Fruit fly (Drosophila melanogaster) whole organism, adult: ENCODE data around the gene CG4036.

Experiments used
- CG11617 ChIP-seq: fragments of 200-800 bp; sonication (Bioruptor generic); optimal IDR thresholded peaks from 2 replicates; lab custom pipeline; 2017; ENCODE audit warnings: mild to moderate bottlenecking, missing biosample characterization, missing genetic modification reagents, missing genetic modification characterization
- CG12768 ChIP-seq: fragments of 200-800 bp; sonication (Bioruptor generic); optimal IDR thresholded peaks from 2 replicates; lab custom pipeline; 2017; ENCODE audit warnings: missing biosample characterization, missing genetic modification characterization, mild to moderate bottlenecking, moderate library complexity, missing genetic modification reagents
- CG14711 ChIP-seq: fragments of 200-800 bp; sonication (Bioruptor generic); optimal IDR thresholded peaks from 2 replicates; lab custom pipeline; 2018; ENCODE audit warnings: missing biosample characterization, mild to moderate bottlenecking, missing genetic modification characterization, moderate library complexity
- CG1620 ChIP-seq: fragments of 200-800 bp; sonication (Bioruptor generic); optimal IDR thresholded peaks from 2 replicates; lab custom pipeline; 2016; ENCODE audit warnings: missing biosample characterization, missing genetic modification characterization
- CG33017 ChIP-seq: fragments of 200-800 bp; sonication (Bioruptor generic); optimal IDR thresholded peaks from 2 replicates; lab custom pipeline; 2018; ENCODE audit warnings: missing biosample characterization, mild to moderate bottlenecking, missing genetic modification characterization, moderate library complexity
- CG5204 ChIP-seq: fragments of 200-800 bp; sonication (Bioruptor generic); optimal IDR thresholded peaks from 2 replicates; lab custom pipeline; 2016; ENCODE audit warnings: missing biosample characterization, missing genetic modification characterization
- CG7045 ChIP-seq: fragments of 200-800 bp; sonication (Bioruptor generic); optimal IDR thresholded peaks from 2 replicates; lab custom pipeline; 2017; ENCODE audit warnings: missing biosample characterization, mild to moderate bottlenecking, missing genetic modification characterization
- CG7101 ChIP-seq: fragments of 200-800 bp; sonication (Bioruptor generic); optimal IDR thresholded peaks from 2 replicates; lab custom pipeline; 2018; ENCODE audit warnings: missing biosample characterization, mild to moderate bottlenecking, missing genetic modification characterization, moderate library complexity
- Clk ChIP-seq: fragments of 200-800 bp; sonication (Bioruptor generic); optimal IDR thresholded peaks from 2 replicates; lab custom pipeline; 2017; ENCODE audit warnings: missing biosample characterization, missing genetic modification characterization
- Crg-1 ChIP-seq: fragments of 200-800 bp; sonication (Bioruptor generic); optimal IDR thresholded peaks from 2 replicates; lab custom pipeline; 2016; ENCODE audit warnings: missing biosample characterization, missing genetic modification characterization
- Hr96 ChIP-seq: fragments of 200-800 bp; sonication (Bioruptor generic); optimal IDR thresholded peaks from 2 replicates; lab custom pipeline; 2016; ENCODE audit warnings: missing biosample characterization, missing genetic modification characterization
- Mnt ChIP-seq: fragments of 200-800 bp; sonication (Bioruptor generic); optimal IDR thresholded peaks from 2 replicates; lab custom pipeline; 2016; ENCODE audit warnings: missing biosample characterization, mild to moderate bottlenecking, missing genetic modification characterization
- bab1 ChIP-seq: fragments of 200-800 bp; sonication (Bioruptor generic); optimal IDR thresholded peaks from 3 replicates; lab custom pipeline; 2019; ENCODE audit warnings: missing biosample characterization, mild to moderate bottlenecking, missing genetic modification characterization, moderate library complexity
- cic ChIP-seq: fragments of 200-800 bp; sonication (Bioruptor generic); optimal IDR thresholded peaks from 2 replicates; lab custom pipeline; 2017; ENCODE audit warnings: missing biosample characterization, mild to moderate bottlenecking, missing genetic modification characterization, moderate library complexity
- cnc ChIP-seq, 2 experiments: fragments of >200 bp; optimal IDR thresholded peaks; 2 replicates each; lab custom pipeline; 2017
- kay ChIP-seq: fragments of 200-800 bp; sonication (Bioruptor generic); peaks from one replicate; lab custom pipeline; 2016; ENCODE audit warnings: missing biosample characterization, missing genetic modification characterization, borderline replicate concordance
- ovo ChIP-seq: fragments of 200-800 bp; sonication (Bioruptor generic); optimal IDR thresholded peaks from 2 replicates; lab custom pipeline; 2016; ENCODE audit warnings: missing biosample characterization, missing genetic modification characterization
- pad ChIP-seq: fragments of 200-800 bp; sonication (Bioruptor generic); optimal IDR thresholded peaks from 3 replicates; lab custom pipeline; 2017; ENCODE audit warnings: missing biosample characterization, missing genetic modification characterization, mild to moderate bottlenecking, moderate library complexity, missing genetic modification reagents
- tj ChIP-seq: fragments of 200-800 bp; sonication (Bioruptor generic); optimal IDR thresholded peaks from 3 replicates; lab custom pipeline; 2017; ENCODE audit warnings: missing biosample characterization, mild to moderate bottlenecking, missing genetic modification characterization, moderate library complexity
- toe ChIP-seq: fragments of 200-800 bp; sonication (Bioruptor generic); optimal IDR thresholded peaks from 2 replicates; lab custom pipeline; 2016; ENCODE audit warnings: missing biosample characterization, missing genetic modification characterization

CG4036 gene

DNA sequence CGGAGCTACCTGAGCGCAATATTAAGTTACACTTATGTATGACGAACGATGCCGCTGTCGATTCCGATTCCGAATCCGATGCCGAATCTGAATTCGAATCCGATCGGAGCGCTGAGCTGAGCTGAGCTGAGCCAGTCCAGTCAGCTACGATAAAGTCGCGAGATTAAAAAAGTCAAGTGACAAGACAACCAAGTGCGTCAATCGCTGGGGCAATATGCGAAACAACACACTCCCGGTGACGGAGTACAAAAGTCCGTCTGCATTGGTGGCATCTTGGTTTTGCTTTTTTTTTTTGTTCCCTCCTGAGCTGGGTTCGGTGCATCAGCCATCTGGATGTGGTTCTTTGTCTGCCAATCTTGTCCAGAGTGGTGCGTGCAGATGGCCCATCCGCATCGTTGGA is 10.9 kb upstream of the CG4036 start:
- TF ChIP-seq CG7101 (tag; lab: Kevin White, UChicago) (no peak), tj (peak; percentile 3)

DNA sequence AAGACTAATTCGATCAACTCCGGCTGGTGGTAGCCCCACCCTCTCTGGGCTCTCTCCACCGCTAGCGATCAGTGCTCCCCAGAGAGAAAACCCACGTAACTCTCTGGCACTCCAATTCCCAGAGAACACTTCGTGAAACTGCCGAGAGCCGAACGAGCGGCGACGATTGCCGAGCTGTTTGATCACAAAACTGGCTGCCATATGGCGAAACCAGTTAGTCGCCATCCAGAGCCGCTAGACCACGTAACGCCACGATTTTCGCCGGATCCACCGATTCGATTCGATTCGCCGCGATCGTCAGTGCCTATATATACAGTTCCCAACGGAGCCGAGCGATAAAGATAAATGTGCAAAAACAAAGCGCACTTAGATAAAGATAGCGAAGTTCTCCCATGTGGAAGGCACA is 8.5 kb upstream of the CG4036 start, which contains the start of gene IP3K1:
TSS of gene IP3K1 (plus strand) at position 209 of the 406 bp plus-strand sequence.
- TF ChIP-seq Hr96 (peak; percentile 70), CG33017 (tag; lab: Kevin White, UChicago) (peak; percentile 43), CG7101 (tag; lab: Kevin White, UChicago) (peak; percentile 57), CG7045 (no peak), CG11617 (peak; percentile 51), Mnt (GFP tag; lab: Kevin White, UChicago) (peak; percentile 90), tj (peak; percentile 75), ovo (GFP tag; lab: Kevin White, UChicago) (peak; percentile 79), CG1620 (GFP tag; lab: Kevin White, UChicago) (peak; percentile 41), CG12768 (GFP tag; lab: Kevin White, UChicago) (peak; percentile 84), pad (GFP tag; lab: Kevin White, UChicago) (peak; percentile 80), kay (GFP tag; lab: Kevin White, UChicago) (no peak), Clk (peak; percentile 8), Crg-1 (GFP tag; lab: Kevin White, UChicago) (peak; percentile 4), bab1 (GFP tag; lab: Kevin White, UChicago) (peak; percentile 83), toe (peak; percentile 38), cic (GFP tag; lab: Kevin White, UChicago) (peak; percentile 95), CG5204 (no peak), CG14711 (no peak), cnc (optimal IDR thresholded peaks at IDR 0.05; lab: Kevin White, UChicago) (no peak)

DNA sequence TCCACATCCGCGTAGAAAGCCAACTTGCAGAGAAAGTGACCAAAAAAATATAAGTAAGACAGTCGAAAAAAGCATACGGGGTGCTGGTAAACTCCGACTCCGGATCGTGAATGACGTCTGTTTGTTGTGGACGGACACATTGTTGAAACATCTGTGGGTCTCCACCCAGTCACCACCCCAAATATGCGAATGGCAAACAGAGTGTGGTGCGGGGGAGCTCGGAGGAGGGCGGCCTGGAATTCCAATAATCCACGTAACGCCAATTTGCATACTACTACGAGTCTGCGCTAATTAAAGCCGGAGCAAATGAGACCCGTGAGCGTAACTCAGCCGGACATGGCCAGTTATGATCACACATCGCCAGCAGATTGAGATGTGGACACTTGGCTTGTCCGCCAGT is 7.6 kb upstream of the CG4036 start:
- no peak for TF ChIP-seq kay (GFP tag; lab: Kevin White, UChicago)
- TF ChIP-seq CG33017 (tag; lab: Kevin White, UChicago): no peak

DNA sequence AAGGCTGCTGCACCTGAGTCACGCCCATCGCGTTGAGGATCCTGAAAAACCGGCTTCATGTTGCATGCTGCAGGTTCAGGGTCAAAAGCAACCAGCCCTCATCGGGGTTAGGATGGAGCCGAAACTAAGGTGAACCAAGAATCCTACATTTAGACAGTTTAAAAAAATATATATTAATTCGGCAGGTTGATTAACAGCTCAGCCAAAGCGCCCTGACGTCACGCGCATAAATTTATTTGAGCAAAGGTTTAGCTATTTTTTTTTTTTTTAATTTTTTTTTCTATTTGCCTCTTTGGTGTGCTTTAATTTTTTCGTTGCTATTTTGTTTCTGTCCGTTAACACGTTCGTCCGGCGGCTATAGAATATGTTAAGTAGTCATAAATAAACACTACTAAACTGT is 6.2 kb upstream of the CG4036 start:
- TF ChIP-seq cic (GFP tag; lab: Kevin White, UChicago) (no peak), CG33017 (tag; lab: Kevin White, UChicago) (no peak), Mnt (GFP tag; lab: Kevin White, UChicago) (no peak), CG7101 (tag; lab: Kevin White, UChicago) (no peak), CG5204 (no peak), Crg-1 (GFP tag; lab: Kevin White, UChicago) (no peak), CG11617 (no peak), ovo (GFP tag; lab: Kevin White, UChicago) (no peak), cnc (optimal IDR thresholded peaks at IDR 0.05; lab: Kevin White, UChicago) (no peak), CG1620 (GFP tag; lab: Kevin White, UChicago) (no peak), CG12768 (GFP tag; lab: Kevin White, UChicago) (no peak), CG7045 (no peak), CG14711 (no peak), tj (no peak), Hr96 (no peak), Clk (no peak), kay (GFP tag; lab: Kevin White, UChicago) (no peak), toe (no peak)

DNA sequence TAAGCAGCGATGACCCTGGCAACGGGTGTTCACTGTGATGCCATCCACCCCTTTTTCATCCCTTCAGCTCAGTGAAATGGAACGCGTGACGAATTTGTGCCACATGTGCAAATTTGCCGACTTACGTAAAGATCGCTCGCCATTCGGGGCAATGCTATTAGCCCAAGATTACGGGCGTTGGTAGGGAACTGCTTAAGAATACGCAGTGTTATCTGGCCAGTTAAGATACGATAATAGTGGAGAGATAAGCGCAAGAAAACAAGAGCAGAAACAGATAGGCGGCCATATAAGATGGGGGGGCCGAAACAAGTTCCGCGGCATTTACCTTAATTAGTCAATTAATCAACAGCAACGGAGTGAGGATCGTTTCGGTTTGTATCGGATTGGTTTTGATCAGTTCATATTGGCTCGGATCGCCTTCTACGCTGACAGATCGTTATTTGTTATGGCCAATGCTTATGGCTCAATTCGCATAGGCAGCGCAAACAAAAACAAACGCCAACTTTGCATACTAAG is 4.7 kb upstream of the CG4036 start:
- TF ChIP-seq cnc (optimal IDR thresholded peaks at IDR 0.05; lab: Kevin White, UChicago) (no peak), Crg-1 (GFP tag; lab: Kevin White, UChicago) (peak; percentile 2), toe (no peak), Clk (no peak), CG1620 (GFP tag; lab: Kevin White, UChicago) (peak; percentile 17), bab1 (GFP tag; lab: Kevin White, UChicago) (no peak), CG5204 (no peak), tj (peak; percentile 40), Hr96 (no peak), ovo (GFP tag; lab: Kevin White, UChicago) (no peak), CG12768 (GFP tag; lab: Kevin White, UChicago) (peak; percentile 55), CG7101 (tag; lab: Kevin White, UChicago) (peak; percentile 31), cic (GFP tag; lab: Kevin White, UChicago) (peak; percentile 78), pad (GFP tag; lab: Kevin White, UChicago) (peak; percentile 14), CG14711 (no peak), CG11617 (peak; percentile 56), Mnt (GFP tag; lab: Kevin White, UChicago) (peak; percentile 79), kay (GFP tag; lab: Kevin White, UChicago) (no peak), CG7045 (peak; percentile 38), CG33017 (tag; lab: Kevin White, UChicago) (peak; percentile 48)

DNA sequence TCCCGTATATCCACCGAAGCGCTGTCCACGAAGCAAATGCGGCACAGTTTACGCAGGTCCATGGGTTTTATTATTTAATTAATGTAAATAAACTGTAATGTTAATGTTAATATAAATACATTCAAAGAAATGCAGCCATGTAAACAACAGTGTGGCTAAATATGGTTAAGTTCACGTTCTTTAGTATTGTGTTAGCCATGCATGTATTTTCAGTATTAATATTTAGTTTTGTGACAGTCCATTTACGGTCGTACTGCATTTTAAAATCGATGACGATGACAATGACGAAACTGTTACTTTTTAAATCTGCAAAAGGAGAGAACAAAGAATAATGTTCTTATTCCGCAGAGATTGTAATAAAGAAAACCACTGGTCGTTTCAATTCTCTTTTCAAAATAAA is 2.3 kb downstream of the CG4036 start, which contains the start of gene CG13123:
TSS of gene CG13123 (minus strand) at position 163 of the 400 bp plus-strand sequence.
- TF ChIP-seq CG11617 (no peak), pad (GFP tag; lab: Kevin White, UChicago) (no peak), CG14711 (peak; percentile 67), tj (peak; percentile 34), bab1 (GFP tag; lab: Kevin White, UChicago) (peak; percentile 46), CG5204 (no peak)

DNA sequence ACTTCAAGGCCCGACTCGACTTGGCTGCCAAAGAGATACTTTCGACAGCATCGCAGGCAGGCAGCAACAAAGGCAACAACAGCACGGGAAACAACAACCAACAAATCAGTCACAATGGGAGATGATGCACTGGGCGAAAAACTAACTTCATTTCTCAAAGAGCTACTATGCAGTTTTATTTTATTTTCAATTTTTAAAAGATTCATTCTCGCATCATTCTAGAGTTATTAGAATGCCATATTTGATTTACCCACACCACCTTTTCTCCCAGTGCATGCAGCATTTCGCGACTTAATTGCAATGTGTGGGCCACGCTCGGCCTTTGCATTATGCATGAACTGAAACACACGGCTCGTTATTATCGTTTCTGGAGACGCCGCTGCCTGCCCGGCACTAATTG is 38.2 kb downstream of the CG4036 start:
- TF ChIP-seq bab1 (GFP tag; lab: Kevin White, UChicago): no peak
- TF ChIP-seq Hr96: no peak
- TF ChIP-seq cic (GFP tag; lab: Kevin White, UChicago): no peak
- no peak for TF ChIP-seq CG12768 (GFP tag; lab: Kevin White, UChicago)
- TF ChIP-seq tj: no peak
- TF ChIP-seq Mnt (GFP tag; lab: Kevin White, UChicago): no peak
- no peak for TF ChIP-seq CG14711
- TF ChIP-seq toe: no peak
- no peak for TF ChIP-seq CG1620 (GFP tag; lab: Kevin White, UChicago)
- TF ChIP-seq pad (GFP tag; lab: Kevin White, UChicago): no peak
